Worm (Caenorhabditis elegans) whole organism, L1 larva: Measurements from ENCODE around the gene F29B9.8.

Experiments
- ama-1 ChIP-seq: fragments of 150-350 bp; optimal IDR thresholded peaks from 2 replicates; lab custom pipeline; 2014
- lir-3 ChIP-seq: sonication (generic microtip); optimal IDR thresholded peaks from 2 replicates; lab custom pipeline; 2016; ENCODE audit warnings: mild to moderate bottlenecking, missing genetic modification characterization, moderate library complexity, missing compliant biosample characterization; ENCODE audit not compliant: poor library complexity
- zag-1 ChIP-seq: fragments of 150-350 bp; optimal IDR thresholded peaks from 2 replicates; lab custom pipeline; 2014; ENCODE audit warnings: missing biosample characterization, missing genetic modification characterization

- TF ChIP-seq zag-1 (tag; lab: Kevin White, UChicago) (no peak), ama-1 (lab: Kevin White, UChicago) (no peak), lir-3 (no peak)
Measured at ce11 chrIV:4643577-4643976, 3.9 kb upstream of the F29B9.8 start.
